Worm (Caenorhabditis elegans): Measurements from ENCODE around the gene F28H7.7.

The F28H7.7 gene

ce11 chrV:10762695-10763094, 8.7 kb upstream of the F28H7.7 start, which contains the start of gene sre-6:
Gene sre-6, minus strand, starts transcription at chrV:10762795.
- TF ChIP-seq unc-3 (GFP tag; conservative IDR thresholded peaks at IDR 0.05) (no peak), unc-3 (tag; optimal IDR thresholded peaks at IDR 0.05) (no peak), T23F11.4 (GFP tag; optimal IDR thresholded peaks at IDR 0.05) (no peak), ceh-48 (tag; optimal IDR thresholded peaks at IDR 0.05) (no peak), syd-9 (tag; optimal IDR thresholded peaks at IDR 0.05) (no peak), dmd-4 (tag; optimal IDR thresholded peaks at IDR 0.05; ENCODE audit: borderline replicate concordance) (no peak), ceh-30 (tag; optimal IDR thresholded peaks at IDR 0.05) (no peak), ceh-2 (tag; optimal IDR thresholded peaks at IDR 0.05) (no peak)

DNA sequence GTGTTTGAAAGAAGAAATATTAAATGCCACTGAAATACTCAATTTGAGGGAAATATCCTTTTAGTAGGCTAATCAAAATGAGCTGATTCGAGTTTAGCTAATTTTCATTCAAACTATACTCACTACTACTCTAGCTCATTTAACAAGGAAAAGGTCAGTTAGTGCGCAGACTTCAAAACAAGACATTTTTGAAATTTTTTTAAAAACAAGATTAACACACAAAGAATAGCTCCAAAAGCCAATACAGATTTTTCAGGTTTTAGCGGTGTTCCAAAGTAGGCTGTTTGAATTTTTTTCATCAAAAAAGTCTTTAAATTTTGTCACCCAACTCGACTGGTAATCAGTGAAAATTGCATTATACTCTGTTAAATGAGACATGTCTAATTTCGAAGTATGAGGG, 6.9 kb upstream of the F28H7.7 start:
- TF ChIP-seq ceh-14 (tag; optimal IDR thresholded peaks at IDR 0.05) (no peak), sox-4 (tag; optimal IDR thresholded peaks at IDR 0.05) (no peak), ceh-24 (tag; optimal IDR thresholded peaks at IDR 0.05) (no peak), pax-1 (tag; optimal IDR thresholded peaks at IDR 0.05) (no peak), ceh-30 (tag; optimal IDR thresholded peaks at IDR 0.05) (no peak), ets-4 (tag; optimal IDR thresholded peaks at IDR 0.05) (no peak), ceh-31 (tag; optimal IDR thresholded peaks at IDR 0.05) (no peak), ceh-19 (GFP tag; optimal IDR thresholded peaks at IDR 0.05) (no peak), K09A11.1 (tag; optimal IDR thresholded peaks at IDR 0.05; ENCODE audit: insufficient read depth) (no peak), ztf-16 (tag; optimal IDR thresholded peaks at IDR 0.05) (no peak)

DNA sequence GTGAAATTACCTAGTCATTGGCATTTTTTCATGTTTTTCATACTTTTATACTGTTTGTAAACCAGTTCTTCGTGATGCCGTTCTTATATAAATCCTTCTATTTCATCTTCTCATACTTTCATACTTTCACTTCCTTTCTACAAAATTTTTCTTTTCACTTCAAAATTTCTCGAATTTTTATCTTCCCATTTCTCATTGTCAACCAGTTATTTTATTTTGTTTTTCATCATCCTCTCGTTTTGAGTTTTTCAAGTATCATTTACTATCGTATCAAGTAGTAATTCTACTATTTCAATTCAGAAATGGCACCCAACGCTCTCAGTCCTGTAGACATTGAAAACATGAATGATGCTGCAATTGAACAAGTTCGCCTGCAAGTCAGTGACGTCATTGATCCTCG, 4.7 kb upstream of the F28H7.7 start, which contains the start of gene F28H7.8:
Gene F28H7.8 (plus strand): TSS at position 301 of the 400 bp plus-strand sequence.
- no peak for TF ChIP-seq pha-2 (tag; optimal IDR thresholded peaks at IDR 0.05)
- no peak for TF ChIP-seq syd-9 (tag; optimal IDR thresholded peaks at IDR 0.05)
- TF ChIP-seq C38D4.7 (GFP tag; optimal IDR thresholded peaks at IDR 0.05): no peak
- TF ChIP-seq mec-3 (tag; optimal IDR thresholded peaks at IDR 0.05; ENCODE audit: borderline replicate concordance): no peak
- no peak for TF ChIP-seq ceh-24 (tag; optimal IDR thresholded peaks at IDR 0.05)
- TF ChIP-seq madf-2 (tag; optimal IDR thresholded peaks at IDR 0.05): no peak
- no peak for TF ChIP-seq ceh-22 (tag; optimal IDR thresholded peaks at IDR 0.05)
- no peak for TF ChIP-seq che-1 (tag; optimal IDR thresholded peaks at IDR 0.05)
- no peak for TF ChIP-seq ceh-31 (tag; optimal IDR thresholded peaks at IDR 0.05)
- no peak for TF ChIP-seq lim-6 (tag; optimal IDR thresholded peaks at IDR 0.05)
- TF ChIP-seq ceh-2 (tag; optimal IDR thresholded peaks at IDR 0.05): no peak
- no peak for TF ChIP-seq pha-4 (tag; optimal IDR thresholded peaks at IDR 0.05)
- TF ChIP-seq hlh-13 (GFP tag; optimal IDR thresholded peaks at IDR 0.05): no peak
- no peak for TF ChIP-seq ztf-16 (tag; optimal IDR thresholded peaks at IDR 0.05)
- TF ChIP-seq F13H6.1 (tag; optimal IDR thresholded peaks at IDR 0.05): no peak
- TF ChIP-seq pros-1 (tag; optimal IDR thresholded peaks at IDR 0.05): no peak
- TF ChIP-seq zip-5 (tag; optimal IDR thresholded peaks at IDR 0.05): no peak
- TF ChIP-seq unc-55 (GFP tag; optimal IDR thresholded peaks at IDR 0.05): no peak
- TF ChIP-seq hlh-15 (tag; optimal IDR thresholded peaks at IDR 0.05): no peak

DNA sequence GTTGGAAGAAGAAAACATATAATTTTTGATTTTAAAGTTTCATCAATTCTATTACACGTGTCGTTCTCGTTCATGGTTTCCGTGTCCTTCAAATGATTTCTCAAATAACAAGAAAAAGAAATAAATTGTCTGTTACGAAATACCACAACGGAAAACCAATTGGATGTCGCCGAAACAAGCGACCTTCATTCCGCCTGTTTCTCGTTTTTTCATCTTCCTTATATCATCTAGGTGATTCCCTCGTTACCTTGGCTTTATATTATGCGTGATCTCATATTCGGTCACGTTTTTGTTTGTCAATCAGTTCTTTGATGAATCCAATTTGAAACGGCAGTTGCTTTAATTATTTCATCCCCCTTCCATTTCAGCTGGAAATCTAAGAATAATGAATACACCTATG, 3.2 kb upstream of the F28H7.7 start:
- TF ChIP-seq pqm-1 (tag; optimal IDR thresholded peaks at IDR 0.05) (no peak), unc-86 (tag; optimal IDR thresholded peaks at IDR 0.05) (no peak), ceh-6 (GFP tag; optimal IDR thresholded peaks at IDR 0.05) (no peak), sox-4 (tag; optimal IDR thresholded peaks at IDR 0.05) (no peak), dve-1 (tag; optimal IDR thresholded peaks at IDR 0.05) (no peak), nhr-11 (tag; optimal IDR thresholded peaks at IDR 0.05) (no peak), ceh-48 (tag; optimal IDR thresholded peaks at IDR 0.05) (no peak), ama-1 (optimal IDR thresholded peaks at IDR 0.05) (no peak), ets-4 (tag; optimal IDR thresholded peaks at IDR 0.05) (no peak), rnt-1 (tag; optimal IDR thresholded peaks at IDR 0.05) (no peak), mec-3 (tag; optimal IDR thresholded peaks at IDR 0.05; ENCODE audit: borderline replicate concordance) (no peak), tbx-7 (tag; optimal IDR thresholded peaks at IDR 0.05) (no peak), fkh-6 (tag; optimal IDR thresholded peaks at IDR 0.05) (no peak), nfya-1 (tag; optimal IDR thresholded peaks at IDR 0.05) (no peak), ceh-2 (tag; optimal IDR thresholded peaks at IDR 0.05) (no peak), ceh-30 (tag; optimal IDR thresholded peaks at IDR 0.05) (no peak), ref-2 (tag; optimal IDR thresholded peaks at IDR 0.05) (no peak)
